Worm (Caenorhabditis elegans): ENCODE data around the gene C05D12.4.

DNA sequence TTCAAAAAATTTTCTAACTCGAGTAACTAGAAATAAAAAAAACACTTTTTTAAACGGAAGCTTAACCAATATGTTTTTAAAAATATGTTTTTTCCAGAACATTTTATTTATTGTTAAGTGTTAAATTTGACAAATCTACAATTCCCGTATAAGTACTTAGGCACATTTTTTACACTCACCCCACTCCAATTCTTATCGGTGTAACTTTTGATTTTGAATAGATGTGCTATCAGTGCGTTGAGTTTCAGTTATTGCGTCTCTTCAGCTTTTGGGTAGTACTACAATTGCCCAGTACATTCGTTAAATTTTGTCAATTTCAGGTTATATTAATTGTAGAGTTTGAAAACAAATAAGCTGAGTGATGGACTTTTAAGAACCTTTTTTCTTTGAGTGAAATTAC lies 7.7 kb upstream of the C05D12.4 start:
- TF ChIP-seq T20F7.1 (GFP tag; optimal IDR thresholded peaks at IDR 0.05) = no peak
- no peak for TF ChIP-seq unc-39 (tag; optimal IDR thresholded peaks at IDR 0.05)
- TF ChIP-seq ceh-28 (tag; optimal IDR thresholded peaks at IDR 0.05) = no peak
- no peak for TF ChIP-seq zip-2 (tag; optimal IDR thresholded peaks at IDR 0.05)
- TF ChIP-seq ama-1 (optimal IDR thresholded peaks at IDR 0.05) = no peak
- no peak for TF ChIP-seq aly-2 (tag; optimal IDR thresholded peaks at IDR 0.05)
- no peak for TF ChIP-seq snpc-4 (tag; optimal IDR thresholded peaks at IDR 0.05)
- no peak for TF ChIP-seq dmd-6 (GFP tag; IDR thresholded peaks at IDR 0.05)
- no peak for TF ChIP-seq fkh-10 (GFP tag; optimal IDR thresholded peaks at IDR 0.05)
- TF ChIP-seq mxl-3 (GFP tag; optimal IDR thresholded peaks at IDR 0.05) = no peak

Measured in whole organism, L4 larva.